Fruit fly (Drosophila melanogaster) whole organism, embryonic: ENCODE measurements around the gene P5CDh1.

Source experiments
- CG10431 ChIP-seq: fragments of 200-800 bp; sonication (Bioruptor generic); optimal IDR thresholded peaks from 3 replicates; lab custom pipeline; 2018; ENCODE audit warnings: missing biosample characterization, mild to moderate bottlenecking, missing genetic modification characterization
- CG10462 ChIP-seq: fragments of 200-800 bp; sonication (Bioruptor generic); optimal IDR thresholded peaks from 2 replicates; lab custom pipeline; 2016; ENCODE audit warnings: missing biosample characterization, missing genetic modification characterization
- CG11247 ChIP-seq: fragments of 200-800 bp; sonication (Bioruptor generic); IDR thresholded peaks from 2 replicates; pipeline ENCODE4 v1.3.6; 2022; ENCODE audit warnings: missing biosample characterization, missing genetic modification characterization
- CG11695 ChIP-seq: fragments of 200-800 bp; sonication (Bioruptor generic); IDR thresholded peaks from 3 replicates; pipeline ENCODE4 v1.3.6; 2022; ENCODE audit warnings: missing biosample characterization, missing genetic modification characterization
- CG12744 ChIP-seq: fragments of 200-800 bp; sonication (Bioruptor generic); optimal IDR thresholded peaks from 2 replicates; lab custom pipeline; 2016; ENCODE audit warnings: missing biosample characterization, missing genetic modification characterization
- CG15269 ChIP-seq: fragments of 200-800 bp; sonication (Bioruptor generic); optimal IDR thresholded peaks from 2 replicates; lab custom pipeline; 2018; ENCODE audit warnings: missing biosample characterization, mild to moderate bottlenecking, missing genetic modification characterization, moderate library complexity
- CG1832 ChIP-seq: fragments of 200-800 bp; sonication (Bioruptor generic); optimal IDR thresholded peaks from 2 replicates; lab custom pipeline; 2017; ENCODE audit warnings: missing biosample characterization, mild to moderate bottlenecking, missing genetic modification characterization, inconsistent platforms
- CG2889 ChIP-seq: fragments of 200-800 bp; sonication (Bioruptor generic); IDR thresholded peaks from 3 replicates; pipeline ENCODE4 v1.3.6; 2022; ENCODE audit warnings: missing biosample characterization, missing genetic modification characterization
- CG4424 ChIP-seq: fragments of 200-800 bp; sonication (Bioruptor generic); optimal IDR thresholded peaks from 3 replicates; lab custom pipeline; 2016; ENCODE audit warnings: missing biosample characterization, missing genetic modification characterization
- CG6791 ChIP-seq: fragments of 200-800 bp; sonication (Bioruptor generic); IDR thresholded peaks from 3 replicates; pipeline ENCODE4 v1.3.6; 2022; ENCODE audit warnings: missing biosample characterization, missing genetic modification characterization; ENCODE audit not compliant: partially characterized antibody
- CG7928 ChIP-seq: fragments of 200-800 bp; sonication (Bioruptor generic); optimal IDR thresholded peaks from 2 replicates; lab custom pipeline; 2017; ENCODE audit warnings: missing biosample characterization, mild to moderate bottlenecking, missing genetic modification characterization
- CG8924 ChIP-seq: fragments of 200-800 bp; optimal IDR thresholded peaks from 3 replicates; lab custom pipeline; 2019; ENCODE audit warnings: missing biosample characterization, mild to moderate bottlenecking, missing genetic modification characterization, moderate library complexity
- D ChIP-seq, 2 experiments: fragments of 200-800 bp in 1 of 2; fragments of >200 bp in 1 of 2; sonication (Bioruptor generic) in 1 of 2; optimal IDR thresholded peaks; 2 replicates in 1 of 2; 3 replicates in 1 of 2; lab custom pipeline; 2017; ENCODE audit warnings: mild to moderate bottlenecking in 1 of 2, missing biosample characterization in 1 of 2, missing genetic modification characterization in 1 of 2, missing genetic modification reagents in 1 of 2
- Dbx ChIP-seq: fragments of 200-800 bp; sonication (Bioruptor generic); IDR thresholded peaks from 3 replicates; pipeline ENCODE4 v1.3.6; 2022; ENCODE audit warnings: missing biosample characterization, missing genetic modification characterization
- Dref ChIP-seq: fragments of 200-800 bp; sonication (Bioruptor generic); IDR thresholded peaks from 2 replicates; pipeline ENCODE4 v1.3.6; 2022; ENCODE audit warnings: missing biosample characterization, missing genetic modification characterization
- Elba2 ChIP-seq: fragments of 200-800 bp; sonication (Bioruptor generic); optimal IDR thresholded peaks from 3 replicates; lab custom pipeline; 2016; ENCODE audit warnings: missing biosample characterization, missing genetic modification characterization
- Hr51 ChIP-seq, 2 experiments: fragments of 200-800 bp; sonication (Bioruptor generic); optimal IDR thresholded peaks; 2 replicates in 1 of 2; 3 replicates in 1 of 2; lab custom pipeline; 2016 to 2018; ENCODE audit warnings: missing biosample characterization in 2 of 2, missing genetic modification characterization in 2 of 2, mild to moderate bottlenecking in 1 of 2, moderate library complexity in 1 of 2
- Med ChIP-seq: fragments of 200-800 bp; sonication (Bioruptor generic); peaks from one replicate; lab custom pipeline; 2016; ENCODE audit warnings: missing biosample characterization, missing genetic modification characterization, mild to moderate bottlenecking, inconsistent platforms, moderate library complexity
- NFAT ChIP-seq: fragments of 200-800 bp; sonication (Bioruptor generic); IDR thresholded peaks from 2 replicates; pipeline ENCODE4 v1.3.6; 2022; ENCODE audit warnings: missing biosample characterization, missing genetic modification characterization
- Opbp ChIP-seq: fragments of 200-800 bp; sonication (Bioruptor generic); IDR thresholded peaks from 3 replicates; pipeline ENCODE4 v1.3.6; 2022; ENCODE audit warnings: missing biosample characterization, missing genetic modification characterization; ENCODE audit not compliant: partially characterized antibody
- Tbp ChIP-seq: fragments of >200 bp; optimal IDR thresholded peaks from 2 replicates; lab custom pipeline; 2018; ENCODE audit warnings: missing biosample characterization, missing genetic modification characterization
- Trl ChIP-seq, 3 experiments: fragments of >200 bp in 2 of 3; fragments of 200-800 bp in 1 of 3; sonication (Bioruptor generic) in 1 of 3; optimal IDR thresholded peaks; 2 replicates in 1 of 3; 3 replicates in 2 of 3; lab custom pipeline; 2016 to 2017; ENCODE audit warnings: missing biosample characterization in 1 of 3, missing genetic modification characterization in 1 of 3
- ash1 ChIP-seq: fragments of 200-800 bp; sonication (Bioruptor generic); optimal IDR thresholded peaks from 2 replicates; lab custom pipeline; 2018; ENCODE audit warnings: missing biosample characterization, mild to moderate bottlenecking, missing genetic modification characterization
- bigmax ChIP-seq: fragments of 200-800 bp; sonication (Bioruptor generic); optimal IDR thresholded peaks from 2 replicates; lab custom pipeline; 2018; ENCODE audit warnings: missing biosample characterization, mild to moderate bottlenecking, missing genetic modification characterization
- cas ChIP-seq: fragments of 200-800 bp; sonication (Bioruptor generic); IDR thresholded peaks from 2 replicates; pipeline ENCODE4 v1.3.6; 2022; ENCODE audit warnings: missing biosample characterization, missing genetic modification characterization
- crol ChIP-seq: fragments of 200-800 bp; sonication (Bioruptor generic); IDR thresholded peaks from 2 replicates; pipeline ENCODE4 v1.3.6; 2022; ENCODE audit warnings: missing biosample characterization, missing genetic modification characterization
- dan ChIP-seq: fragments of 200-800 bp; sonication (Bioruptor generic); IDR thresholded peaks from 2 replicates; pipeline ENCODE4 v1.3.6; 2022; ENCODE audit warnings: missing biosample characterization, missing genetic modification characterization
- ewg ChIP-seq: fragments of 200-800 bp; sonication (Bioruptor generic); optimal IDR thresholded peaks from 3 replicates; lab custom pipeline; 2017; ENCODE audit warnings: mild to moderate bottlenecking, missing biosample characterization, missing genetic modification reagents, missing genetic modification characterization
- fd64A ChIP-seq: fragments of 200-800 bp; sonication (Bioruptor generic); optimal IDR thresholded peaks from 3 replicates; lab custom pipeline; 2018; ENCODE audit warnings: missing biosample characterization, mild to moderate bottlenecking, missing genetic modification characterization
- lab ChIP-seq: fragments of 200-800 bp; sonication (Bioruptor generic); optimal IDR thresholded peaks from 3 replicates; lab custom pipeline; 2017; ENCODE audit warnings: missing biosample characterization, missing genetic modification characterization, mild to moderate bottlenecking, moderate library complexity, missing genetic modification reagents
- lola ChIP-seq, 3 experiments: fragments of >200 bp in 2 of 3; fragments of 200-800 bp in 1 of 3; sonication (Bioruptor generic) in 1 of 3; optimal IDR thresholded peaks; 2 replicates each; lab custom pipeline; 2017 to 2019; ENCODE audit warnings: missing biosample characterization in 3 of 3, missing genetic modification characterization in 3 of 3, mild to moderate bottlenecking in 1 of 3, moderate library complexity in 1 of 3
- lov ChIP-seq, 2 experiments: fragments of 200-800 bp in 1 of 2; fragments of >200 bp in 1 of 2; sonication (Bioruptor generic) in 1 of 2; IDR thresholded peaks in 1 of 2; optimal IDR thresholded peaks in 1 of 2; 2 replicates in 1 of 2; 3 replicates in 1 of 2; pipeline versions ENCODE4 v1.3.6 to Lab custom; 2017 to 2022; ENCODE audit warnings: missing biosample characterization in 1 of 2, missing genetic modification characterization in 1 of 2
- onecut ChIP-seq: fragments of 200-800 bp; sonication (Bioruptor generic); IDR thresholded peaks from 2 replicates; pipeline ENCODE4 v1.3.6; 2022; ENCODE audit warnings: missing biosample characterization, missing genetic modification characterization
- pros ChIP-seq: fragments of 200-800 bp; sonication (Bioruptor generic); optimal IDR thresholded peaks from 3 replicates; lab custom pipeline; 2019; ENCODE audit warnings: missing biosample characterization, mild to moderate bottlenecking, missing genetic modification characterization, moderate library complexity
- psq ChIP-seq: fragments of 200-800 bp; sonication (Bioruptor generic); optimal IDR thresholded peaks from 2 replicates; lab custom pipeline; 2017; ENCODE audit warnings: missing biosample characterization, missing genetic modification characterization
- seq ChIP-seq: fragments of 200-800 bp; sonication (Bioruptor generic); IDR thresholded peaks from 2 replicates; pipeline ENCODE4 v1.3.6; 2022; ENCODE audit warnings: missing biosample characterization, missing genetic modification characterization
- sob ChIP-seq: fragments of 200-800 bp; sonication (Bioruptor generic); IDR thresholded peaks from 2 replicates; pipeline ENCODE4 v1.3.6; 2022; ENCODE audit warnings: missing biosample characterization, missing genetic modification characterization
- tll ChIP-seq, 2 experiments: fragments of 200-800 bp in 1 of 2; fragments of >200 bp in 1 of 2; sonication (Bioruptor generic) in 1 of 2; optimal IDR thresholded peaks; 2 replicates each; lab custom pipeline; 2017 to 2019; ENCODE audit warnings: missing biosample characterization in 2 of 2, missing genetic modification characterization in 2 of 2, mild to moderate bottlenecking in 1 of 2, moderate library complexity in 1 of 2
- z ChIP-seq: fragments of 200-800 bp; sonication (Bioruptor generic); IDR thresholded peaks from 3 replicates; pipeline ENCODE4 v1.3.6; 2022; ENCODE audit warnings: missing biosample characterization, missing genetic modification characterization
- zen ChIP-seq: fragments of 200-800 bp; sonication (Bioruptor generic); optimal IDR thresholded peaks from 3 replicates; lab custom pipeline; 2018; ENCODE audit warnings: missing biosample characterization, mild to moderate bottlenecking, missing genetic modification characterization, moderate library complexity

P5CDh1 gene

dm6 chr3L:21843307-21843706, 2.2 kb upstream of the P5CDh1 start:
- peak; percentile 29 for TF ChIP-seq CG1832 (GFP tag; lab: Kevin White, UChicago)
- TF ChIP-seq Med (GFP tag; lab: Kevin White, UChicago): peak; percentile 30
- TF ChIP-seq seq (GFP tag; lab: Robert Waterston, UW): peak; percentile 49; the same call in 1 of the 2 replicates
- no peak for TF ChIP-seq lov (optimal IDR thresholded peaks at IDR 0.05; lab: Kevin White, UChicago)
- 0 out of 3 replicates have a peak, but pooled peaks have one; percentile 13 for TF ChIP-seq lov (GFP tag; IDR thresholded peaks at IDR 0.05; lab: Robert Waterston, UW)
- peak; percentile 92 for TF ChIP-seq z (GFP tag; lab: Robert Waterston, UW)
- TF ChIP-seq zen (tag; lab: Kevin White, UChicago): peak; percentile 3
- TF ChIP-seq CG2889 (GFP tag; lab: Robert Waterston, UW): 0 out of 3 replicates have a peak, but pooled peaks have one; percentile 30
- 0 out of 2 replicates have a peak, but pooled peaks have one; percentile 8 for TF ChIP-seq crol (GFP tag; lab: Robert Waterston, UW)
- TF ChIP-seq Elba2 (GFP tag; lab: Kevin White, UChicago): peak; percentile 93
- TF ChIP-seq CG4424 (GFP tag; lab: Kevin White, UChicago): no peak
- TF ChIP-seq onecut: no peak
- no peak for TF ChIP-seq ewg
- TF ChIP-seq Trl (optimal IDR thresholded peaks at IDR 0.05; lab: Kevin White, UChicago): peak; percentile 53 to 78
- no peak for TF ChIP-seq Trl (GFP tag; optimal IDR thresholded peaks at IDR 0.05; lab: Kevin White, UChicago)
- TF ChIP-seq Dref (GFP tag; lab: Robert Waterston, UW): 0 out of 2 replicates have a peak, but pooled peaks have one; percentile 11
- TF ChIP-seq D (optimal IDR thresholded peaks at IDR 0.05; lab: Kevin White, UChicago): no peak
- TF ChIP-seq D (GFP tag; optimal IDR thresholded peaks at IDR 0.05; lab: Kevin White, UChicago): no peak
- TF ChIP-seq tll (GFP tag; optimal IDR thresholded peaks at IDR 0.05; lab: Kevin White, UChicago): peak in 1 of 2 experiments; percentile 79

DNA sequence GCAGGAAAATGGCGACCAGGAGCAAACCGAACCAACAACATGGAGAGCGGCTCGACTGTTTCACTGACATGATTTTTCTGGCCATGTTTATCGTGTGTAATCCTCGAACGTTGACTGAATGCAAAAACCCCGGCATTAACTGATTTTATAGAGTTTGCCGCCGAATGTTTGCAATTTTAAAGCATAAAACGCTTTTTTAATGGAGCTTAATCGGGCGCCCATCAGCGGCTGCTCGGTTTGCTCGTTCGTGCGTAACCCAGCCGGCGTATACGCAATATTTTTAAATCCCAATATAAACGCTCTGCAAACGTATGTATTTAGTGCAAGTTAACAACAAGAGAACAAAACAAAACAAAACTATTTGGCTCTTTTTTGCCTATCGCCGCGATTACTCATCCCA, 1.1 kb upstream of the P5CDh1 start, which contains the start of gene CG14563:
Gene CG14563, minus strand, starts transcription at position 101 of the 400 bp plus-strand sequence.
- TF ChIP-seq CG11247 (GFP tag; lab: Robert Waterston, UW) (no peak), Med (GFP tag; lab: Kevin White, UChicago) (peak; percentile 14)
- TF ChIP-seq, all 482 proteins: peak for 1

DNA sequence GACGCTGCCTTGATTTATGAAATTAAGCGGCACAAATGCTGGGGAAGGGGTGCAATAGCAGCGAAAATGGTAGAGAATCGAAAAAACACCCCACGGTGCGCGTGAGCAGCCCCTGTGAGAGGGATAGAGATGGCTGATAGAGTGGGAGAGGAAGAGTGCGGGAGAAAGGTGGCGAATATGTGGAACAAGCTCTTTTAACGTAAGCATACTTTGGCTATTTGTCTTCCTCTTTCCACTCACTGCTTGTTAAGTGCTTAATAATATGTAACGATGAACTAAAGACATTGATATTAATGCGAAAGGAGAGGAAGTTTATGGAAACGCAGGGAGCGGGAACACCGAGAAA, 541 bp downstream of the P5CDh1 start:
- TF ChIP-seq psq (GFP tag; lab: Kevin White, UChicago) (no peak), CG1832 (GFP tag; lab: Kevin White, UChicago) (peak; percentile 76), CG11695 (no peak), NFAT (GFP tag; lab: Robert Waterston, UW) (0 out of 2 replicates have a peak, but pooled peaks have one; percentile 1), Trl (optimal IDR thresholded peaks at IDR 0.05; lab: Kevin White, UChicago) (peak in 1 of 2 experiments; percentile 64), Trl (GFP tag; optimal IDR thresholded peaks at IDR 0.05; lab: Kevin White, UChicago) (no peak), pros (GFP tag; lab: Kevin White, UChicago) (peak; percentile 90), fd64A (GFP tag; lab: Kevin White, UChicago) (no peak), crol (GFP tag; lab: Robert Waterston, UW) (peak; percentile 77)
- TF ChIP-seq, all 482 proteins: peak for 5

DNA sequence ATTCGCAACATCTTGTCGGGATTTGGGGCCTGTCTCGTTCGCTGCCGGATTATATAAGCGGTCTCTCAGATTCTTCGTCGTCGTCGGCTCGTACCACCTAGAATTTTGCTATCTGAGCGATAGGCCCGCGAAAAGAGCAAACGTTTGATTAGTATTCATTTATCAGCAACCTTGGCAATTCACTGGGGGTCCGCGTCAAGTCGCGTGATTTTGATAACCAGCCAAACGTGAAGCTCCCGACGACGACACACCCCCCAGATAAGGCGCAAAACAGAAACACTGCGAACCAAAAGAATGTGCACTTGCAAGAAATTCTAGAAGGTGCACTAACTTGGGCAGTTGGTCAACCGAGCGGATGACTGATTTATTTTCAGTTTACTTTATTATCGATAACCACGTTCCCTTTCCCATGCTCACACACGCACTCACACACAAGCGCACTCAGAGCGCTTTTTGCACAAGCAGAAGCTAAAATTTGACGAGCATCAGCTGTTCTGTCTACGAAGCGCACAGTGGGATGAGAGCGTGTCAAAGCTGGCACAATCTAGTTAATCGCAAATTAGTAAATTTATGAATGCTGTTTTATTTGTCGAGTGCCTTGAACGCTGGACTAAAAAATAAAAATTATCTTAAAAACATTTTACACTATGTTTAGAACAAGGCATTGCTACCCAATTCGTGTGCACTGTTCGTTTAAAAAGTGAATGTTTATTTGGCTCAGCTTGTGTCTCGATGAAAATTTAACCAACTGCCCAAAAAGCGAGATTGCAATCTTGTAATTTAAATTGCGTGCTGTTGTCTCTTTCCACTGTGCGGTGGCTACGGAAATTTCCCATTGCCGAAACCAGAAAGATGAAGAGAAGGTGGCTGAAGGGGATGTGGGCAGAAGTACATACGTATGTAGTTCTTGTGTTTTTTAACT, 1.2 kb downstream of the P5CDh1 start:
- TF ChIP-seq bigmax (peak; percentile 13), Tbp (GFP tag; lab: Kevin White, UChicago) (no peak), CG10431 (GFP tag; lab: Kevin White, UChicago) (peak; percentile 76), CG7928 (GFP tag; lab: Kevin White, UChicago) (peak; percentile 72), CG15269 (tag; lab: Kevin White, UChicago) (peak; percentile 94), CG6791 (GFP tag; lab: Robert Waterston, UW) (no peak), CG12744 (GFP tag; lab: Kevin White, UChicago) (peak; percentile 91), lab (GFP tag; lab: Kevin White, UChicago) (peak; percentile 95), Opbp (no peak), cas (GFP tag; lab: Robert Waterston, UW) (peak; percentile 72; the same call in 1 of the 2 replicates), CG8924 (tag; lab: Kevin White, UChicago) (peak; percentile 94), lola (GFP tag; optimal IDR thresholded peaks at IDR 0.05; lab: Kevin White, UChicago) (peak in 1 of 3 experiments; percentile 87), Hr51 (GFP tag; optimal IDR thresholded peaks at IDR 0.05; lab: Kevin White, UChicago) (peak; percentile 84 to 96), Dbx (GFP tag; lab: Robert Waterston, UW) (peak; percentile 77), sob (GFP tag; lab: Robert Waterston, UW) (peak; percentile 91), dan (GFP tag; lab: Robert Waterston, UW) (peak; percentile 65; the same call in 1 of the 2 replicates), ash1 (GFP tag; lab: Kevin White, UChicago) (peak; percentile 59), CG10462 (GFP tag; lab: Kevin White, UChicago) (peak; percentile 88)
